Worm (Caenorhabditis elegans) whole organism, late embryonic: ENCODE data around the gene R05G9.3.

Experiments used
- F13H6.1 ChIP-seq: sonication (generic microtip); optimal IDR thresholded peaks from 2 replicates; lab custom pipeline; 2016; ENCODE audit warnings: missing genetic modification characterization, missing compliant biosample characterization
- K02D7.2 ChIP-seq: sonication (generic microtip); optimal IDR thresholded peaks from 2 replicates; lab custom pipeline; 2017; ENCODE audit warnings: mild to moderate bottlenecking, missing genetic modification characterization, missing compliant biosample characterization
- K09A11.1 ChIP-seq: sonication (generic microtip); optimal IDR thresholded peaks from 2 replicates; lab custom pipeline; 2017; ENCODE audit warnings: antibody characterized with exemption, mild to moderate bottlenecking, missing genetic modification characterization, missing compliant biosample characterization; ENCODE audit not compliant: insufficient read depth
- Y22D7AL.16 ChIP-seq: sonication (generic microtip); optimal IDR thresholded peaks from 2 replicates; lab custom pipeline; 2016; ENCODE audit warnings: missing genetic modification characterization, missing compliant biosample characterization
- ahr-1 ChIP-seq: sonication (generic microtip); optimal IDR thresholded peaks from 2 replicates; lab custom pipeline; 2016; ENCODE audit warnings: missing genetic modification characterization, missing compliant biosample characterization
- ceh-18 ChIP-seq: sonication (generic microtip); optimal IDR thresholded peaks from 2 replicates; lab custom pipeline; 2016; ENCODE audit warnings: missing genetic modification characterization, missing compliant biosample characterization
- ceh-2 ChIP-seq: sonication (generic microtip); optimal IDR thresholded peaks from 2 replicates; lab custom pipeline; 2016; ENCODE audit warnings: missing genotype, missing genetic modification characterization, missing compliant biosample characterization
- ceh-22 ChIP-seq: sonication (generic microtip); optimal IDR thresholded peaks from 2 replicates; lab custom pipeline; 2017; ENCODE audit warnings: missing biosample characterization, missing genetic modification characterization
- ceh-48 ChIP-seq: sonication (generic microtip); optimal IDR thresholded peaks from 2 replicates; lab custom pipeline; 2016; ENCODE audit warnings: missing genetic modification characterization, inconsistent platforms, missing compliant biosample characterization
- ceh-6 ChIP-seq: fragments of 200-800 bp; sonication (Bioruptor generic); optimal IDR thresholded peaks from 2 replicates; lab custom pipeline; 2018; ENCODE audit warnings: mild to moderate bottlenecking, missing genetic modification characterization, missing compliant biosample characterization
- ceh-9 ChIP-seq: sonication (generic microtip); optimal IDR thresholded peaks from 2 replicates; lab custom pipeline; 2016; ENCODE audit warnings: mild to moderate bottlenecking, missing genetic modification characterization, inconsistent platforms, missing compliant biosample characterization
- che-1 ChIP-seq: sonication (generic microtip); optimal IDR thresholded peaks from 2 replicates; lab custom pipeline; 2016; ENCODE audit warnings: mild to moderate bottlenecking, missing genetic modification characterization, missing compliant biosample characterization
- dmd-4 ChIP-seq: sonication (generic microtip); optimal IDR thresholded peaks from 2 replicates; lab custom pipeline; 2016; ENCODE audit warnings: borderline replicate concordance, missing genetic modification characterization, missing compliant biosample characterization
- elt-4 ChIP-seq: sonication (generic microtip); optimal IDR thresholded peaks from 2 replicates; lab custom pipeline; 2016; ENCODE audit warnings: missing genetic modification characterization, missing compliant biosample characterization
- ets-4 ChIP-seq: sonication (generic microtip); optimal IDR thresholded peaks from 2 replicates; lab custom pipeline; 2016; ENCODE audit warnings: missing genetic modification characterization, missing compliant biosample characterization
- fax-1 ChIP-seq: sonication (generic microtip); optimal IDR thresholded peaks from 2 replicates; lab custom pipeline; 2016; ENCODE audit warnings: missing genotype, missing genetic modification characterization, missing compliant biosample characterization
- fkh-10 ChIP-seq: fragments of 150-350 bp; optimal IDR thresholded peaks from 2 replicates; lab custom pipeline; 2014; ENCODE audit warnings: missing biosample characterization, missing genetic modification reagents, missing genetic modification characterization
- hlh-8 ChIP-seq: sonication (generic microtip); optimal IDR thresholded peaks from 2 replicates; lab custom pipeline; 2016; ENCODE audit warnings: missing genotype, missing genetic modification characterization, missing compliant biosample characterization
- lim-6 ChIP-seq: sonication (generic microtip); optimal IDR thresholded peaks from 2 replicates; lab custom pipeline; 2016; ENCODE audit warnings: missing genetic modification characterization, missing compliant biosample characterization
- lin-11 ChIP-seq: fragments of 200-800 bp; sonication (Bioruptor generic); optimal IDR thresholded peaks from 2 replicates; lab custom pipeline; 2018; ENCODE audit warnings: mild to moderate bottlenecking, missing genetic modification characterization, missing compliant biosample characterization
- nhr-232 ChIP-seq: sonication (generic microtip); optimal IDR thresholded peaks from 2 replicates; lab custom pipeline; 2016; ENCODE audit warnings: missing genetic modification characterization, missing compliant biosample characterization
- odd-2 ChIP-seq: sonication (generic microtip); optimal IDR thresholded peaks from 2 replicates; lab custom pipeline; 2017; ENCODE audit warnings: antibody characterized with exemption, mild to moderate bottlenecking, missing genetic modification characterization, missing compliant biosample characterization
- pax-1 ChIP-seq: fragments of 150-350 bp; optimal IDR thresholded peaks from 2 replicates; lab custom pipeline; 2014; ENCODE audit warnings: missing biosample characterization, missing genetic modification characterization
- pha-2 ChIP-seq: sonication (generic microtip); optimal IDR thresholded peaks from 2 replicates; lab custom pipeline; 2017; ENCODE audit warnings: mild to moderate bottlenecking, missing genetic modification characterization, missing compliant biosample characterization
- pha-4 ChIP-seq: fragments of 150-350 bp; optimal IDR thresholded peaks from 2 replicates; lab custom pipeline; 2018; ENCODE audit warnings: missing biosample characterization, missing genetic modification reagents, missing genetic modification characterization
- pqm-1 ChIP-seq: sonication (generic microtip); optimal IDR thresholded peaks from 2 replicates; lab custom pipeline; 2016; ENCODE audit warnings: missing genetic modification characterization, missing compliant biosample characterization
- ref-2 ChIP-seq: sonication (generic microtip); optimal IDR thresholded peaks from 2 replicates; lab custom pipeline; 2016; ENCODE audit warnings: missing genetic modification characterization, missing compliant biosample characterization
- rnt-1 ChIP-seq: sonication (generic microtip); optimal IDR thresholded peaks from 2 replicates; lab custom pipeline; 2016; ENCODE audit warnings: missing genetic modification characterization, missing compliant biosample characterization
- sdc-2 ChIP-seq: sonication (generic microtip); optimal IDR thresholded peaks from 2 replicates; lab custom pipeline; 2016; ENCODE audit warnings: missing genotype, missing genetic modification characterization, missing compliant biosample characterization
- sox-4 ChIP-seq: sonication (generic microtip); optimal IDR thresholded peaks from 2 replicates; lab custom pipeline; 2017; ENCODE audit warnings: mild to moderate bottlenecking, missing genetic modification characterization, inconsistent platforms, missing compliant biosample characterization
- unc-3 ChIP-seq, 2 experiments: fragments of 200-800 bp in 1 of 2; sonication (Bioruptor generic) in 1 of 2; sonication (generic microtip) in 1 of 2; conservative IDR thresholded peaks in 1 of 2; optimal IDR thresholded peaks in 1 of 2; 2 replicates each; pipeline versions ENCODE4 v1.3.6 to Lab custom; 2016 to 2022; ENCODE audit warnings: missing compliant biosample characterization in 2 of 2, missing genetic modification characterization in 2 of 2, missing genetic modification reagents in 1 of 2
- unc-42 ChIP-seq: sonication (generic microtip); optimal IDR thresholded peaks from 2 replicates; lab custom pipeline; 2016; ENCODE audit warnings: missing genotype, missing genetic modification characterization, missing compliant biosample characterization
- unc-55 ChIP-seq: sonication (generic microtip); optimal IDR thresholded peaks from 2 replicates; lab custom pipeline; 2017; ENCODE audit warnings: missing biosample characterization, missing genetic modification reagents, missing genetic modification characterization
- zip-5 ChIP-seq: sonication (generic microtip); optimal IDR thresholded peaks from 2 replicates; lab custom pipeline; 2016; ENCODE audit warnings: missing genetic modification characterization, missing compliant biosample characterization

The R05G9.3 gene

ce11 chrII:6513357-6513756 lies 12.0 kb upstream of the R05G9.3 start:
- TF ChIP-seq odd-2 (tag; lab: Kevin White, UChicago) (no peak), ahr-1 (tag; lab: Kevin White, UChicago) (no peak), ceh-18 (tag; lab: Kevin White, UChicago) (no peak), pax-1 (no peak)

DNA sequence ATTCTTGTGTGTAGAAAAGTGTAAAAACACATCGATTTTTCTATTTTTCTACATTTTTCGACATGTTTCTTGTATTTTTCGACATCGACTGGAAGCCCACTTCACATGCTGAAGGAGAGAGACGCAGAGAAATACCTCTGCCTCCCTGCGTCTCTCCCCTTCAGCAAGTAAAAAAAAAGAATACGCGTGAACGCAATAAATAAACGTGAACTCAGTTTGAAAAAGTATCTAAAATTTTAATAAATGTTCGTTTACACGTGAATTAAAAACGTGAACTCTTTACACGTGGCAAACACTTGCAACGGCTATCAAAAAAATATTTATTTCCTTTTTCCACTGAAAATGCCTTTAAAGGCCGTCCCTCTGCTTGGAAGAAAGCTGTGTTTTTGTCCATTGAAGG lies 1.5 kb upstream of the R05G9.3 start, which contains the start of gene R05G9.1:
TSS of gene R05G9.1 (plus strand) at position 343 of the 400 bp plus-strand sequence.
- TF ChIP-seq rnt-1 = no peak
- TF ChIP-seq pqm-1 = no peak
- TF ChIP-seq ref-2 (tag; lab: Kevin White, UChicago) = no peak
- no peak for TF ChIP-seq F13H6.1 (tag; lab: Kevin White, UChicago)
- TF ChIP-seq elt-4 (tag; lab: Kevin White, UChicago) = no peak
- TF ChIP-seq sox-4 = no peak
- TF ChIP-seq ceh-2 (tag; lab: Kevin White, UChicago) = no peak
- no peak for TF ChIP-seq ceh-6 (GFP tag; lab: Kevin White, UChicago)
- no peak for TF ChIP-seq K09A11.1 (tag; lab: Kevin White, UChicago)

DNA sequence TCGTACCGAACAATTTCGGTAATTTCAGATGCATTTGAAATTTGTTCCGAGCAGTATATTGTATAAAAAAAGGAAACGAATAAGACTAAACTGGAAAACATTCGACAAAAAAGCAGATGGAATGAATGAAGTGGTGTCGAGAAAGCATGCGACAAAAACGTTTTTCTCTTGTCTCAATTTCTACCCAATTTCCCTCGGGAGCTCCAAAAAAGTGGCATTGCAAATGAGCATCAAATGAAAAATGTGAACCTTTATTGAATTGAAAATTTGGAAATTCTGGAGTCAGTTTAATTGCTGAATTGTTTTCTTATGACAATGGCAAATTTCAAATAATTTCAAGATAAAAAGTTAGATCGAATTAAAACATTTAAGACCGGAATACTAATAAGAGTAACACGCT lies 1.2 kb downstream of the R05G9.3 start, which contains the start of gene R05G9.5:
TSS of gene R05G9.5 (minus strand) at position 101 of the 400 bp plus-strand sequence.
- TF ChIP-seq elt-4 (tag; lab: Kevin White, UChicago) (no peak), ceh-9 (no peak), fkh-10 (GFP tag; lab: Kevin White, UChicago) (no peak), ceh-48 (tag; lab: Kevin White, UChicago) (no peak), pax-1 (no peak), pha-4 (no peak), ceh-18 (tag; lab: Kevin White, UChicago) (no peak), Y22D7AL.16 (tag; lab: Kevin White, UChicago) (no peak), pha-2 (tag; lab: Kevin White, UChicago) (no peak)

- TF ChIP-seq ceh-22 (tag; lab: Kevin White, UChicago) (no peak), odd-2 (tag; lab: Kevin White, UChicago) (no peak), lin-11 (tag; lab: Kevin White, UChicago) (no peak), lim-6 (tag; lab: Kevin White, UChicago) (no peak), ref-2 (tag; lab: Kevin White, UChicago) (no peak), ahr-1 (tag; lab: Kevin White, UChicago) (no peak), Y22D7AL.16 (tag; lab: Kevin White, UChicago) (no peak), ets-4 (tag; lab: Kevin White, UChicago) (no peak), K02D7.2 (tag; lab: Kevin White, UChicago) (no peak), unc-3 (GFP tag; conservative IDR thresholded peaks at IDR 0.05; lab: Robert Waterston, UW) (no peak), unc-3 (tag; optimal IDR thresholded peaks at IDR 0.05; lab: Kevin White, UChicago) (no peak)
These were observed 2.3 kb downstream of the R05G9.3 start, which contains the start of gene twk-49 for ce11 chrII:6499067-6499466. twk-49 (minus strand) TSS chrII:6499167.

DNA sequence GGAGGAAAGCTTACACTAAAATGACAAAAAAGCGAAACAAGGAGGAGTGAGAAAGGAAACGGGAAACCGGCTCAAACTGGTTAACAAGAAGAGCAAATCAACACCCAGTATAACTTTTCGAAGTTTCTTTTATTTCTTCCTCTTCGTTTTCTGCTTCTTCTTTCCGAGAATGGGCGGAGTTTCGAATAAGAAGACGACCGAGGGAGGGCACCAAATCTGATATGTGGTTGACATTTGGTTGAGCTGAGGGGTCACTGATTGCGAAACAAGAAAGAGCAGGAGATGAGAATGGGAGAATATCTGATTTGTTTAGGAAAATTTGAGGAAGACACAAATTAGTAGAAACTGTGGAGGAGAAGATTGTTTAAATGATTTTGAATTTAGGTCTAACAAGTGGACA lies 2.7 kb downstream of the R05G9.3 start:
- TF ChIP-seq unc-42 (tag; lab: Kevin White, UChicago) (peak; percentile 55), pha-2 (tag; lab: Kevin White, UChicago) (no peak)

ce11 chrII:6497137-6497536 lies 4.2 kb downstream of the R05G9.3 start:
- peak; percentile 24 for TF ChIP-seq unc-42 (tag; lab: Kevin White, UChicago)
- TF ChIP-seq che-1 (tag; lab: Kevin White, UChicago) = no peak
- TF ChIP-seq, all 69 proteins: peak for 1

ce11 chrII:6496496-6496895 lies 4.8 kb downstream of the R05G9.3 start:
- TF ChIP-seq unc-55 (no peak), ceh-18 (tag; lab: Kevin White, UChicago) (no peak), lim-6 (tag; lab: Kevin White, UChicago) (no peak), dmd-4 (tag; lab: Kevin White, UChicago) (no peak), zip-5 (tag; lab: Kevin White, UChicago) (no peak), nhr-232 (tag; lab: Kevin White, UChicago) (no peak), pqm-1 (no peak), fax-1 (tag; lab: Kevin White, UChicago) (no peak), che-1 (tag; lab: Kevin White, UChicago) (no peak), hlh-8 (tag; lab: Kevin White, UChicago) (no peak), pha-4 (no peak), K09A11.1 (tag; lab: Kevin White, UChicago) (no peak), ceh-22 (tag; lab: Kevin White, UChicago) (no peak), sdc-2 (no peak)
- TF ChIP-seq, all 69 proteins: peak for 0
